Worm (Caenorhabditis elegans) whole organism, midembryonic: ENCODE results near the gene plep-1.

Source experiments
- T22C8.4 ChIP-seq: fragments of 200-800 bp; sonication (Bioruptor generic); IDR thresholded peaks from 2 replicates; pipeline ENCODE4 v1.3.6; 2022; ENCODE audit warnings: missing genetic modification characterization, missing compliant biosample characterization
- cog-1 ChIP-seq: sonication (generic microtip); optimal IDR thresholded peaks from 2 replicates; lab custom pipeline; 2016; ENCODE audit warnings: missing genetic modification characterization, missing compliant biosample characterization
- klf-2 ChIP-seq: fragments of 200-800 bp; sonication (Bioruptor generic); conservative IDR thresholded peaks from 2 replicates; pipeline ENCODE4 v1.3.6; 2022; ENCODE audit warnings: missing genetic modification reagents, missing genetic modification characterization, missing compliant biosample characterization
- med-1 ChIP-seq: sonication (generic microtip); optimal IDR thresholded peaks from 2 replicates; lab custom pipeline; 2017; ENCODE audit warnings: missing genetic modification characterization, mild to moderate bottlenecking, missing compliant biosample characterization, antibody characterized with exemption, missing genetic modification reagents; ENCODE audit not compliant: insufficient read depth
- ref-1 ChIP-seq: fragments of 200-800 bp; sonication (Bioruptor generic); conservative IDR thresholded peaks from 2 replicates; pipeline ENCODE4 v1.3.6; 2022; ENCODE audit warnings: missing genetic modification reagents, missing genetic modification characterization, missing compliant biosample characterization
- ztf-29 ChIP-seq: fragments of 200-800 bp; sonication (Bioruptor generic); IDR thresholded peaks from 2 replicates; pipeline ENCODE4 v1.3.6; 2022; ENCODE audit warnings: missing genetic modification reagents, missing genetic modification characterization, missing compliant biosample characterization

ce11 chrII:4339882-4340281, 27.9 kb upstream of the plep-1 start, which contains the start of gene athp-2:
- TF ChIP-seq med-1 (no peak), ztf-29 (GFP tag; lab: Robert Waterston, UW) (no peak), ref-1 (GFP tag; lab: Robert Waterston, UW) (no peak), cog-1 (tag; lab: Kevin White, UChicago) (no peak), klf-2 (GFP tag; lab: Robert Waterston, UW) (no peak), T22C8.4 (GFP tag; lab: Robert Waterston, UW) (no peak)
